Worm (Caenorhabditis elegans) whole organism, late embryonic: ENCODE measurements around the gene smk-1.

ENCODE experiments used
- C08G9.2 ChIP-seq: sonication (generic microtip); optimal IDR thresholded peaks from 2 replicates; lab custom pipeline; 2016; ENCODE audit warnings: mild to moderate bottlenecking, missing genetic modification characterization, moderate library complexity, missing compliant biosample characterization
- F13H6.1 ChIP-seq: sonication (generic microtip); optimal IDR thresholded peaks from 2 replicates; lab custom pipeline; 2016; ENCODE audit warnings: missing genetic modification characterization, missing compliant biosample characterization
- K09A11.1 ChIP-seq: sonication (generic microtip); optimal IDR thresholded peaks from 2 replicates; lab custom pipeline; 2017; ENCODE audit warnings: antibody characterized with exemption, mild to moderate bottlenecking, missing genetic modification characterization, missing compliant biosample characterization; ENCODE audit not compliant: insufficient read depth
- T23F11.4 ChIP-seq: fragments of 200-800 bp; sonication (Bioruptor generic); optimal IDR thresholded peaks from 2 replicates; lab custom pipeline; 2018; ENCODE audit warnings: mild to moderate bottlenecking, missing genetic modification characterization, missing compliant biosample characterization
- Y22D7AL.16 ChIP-seq: sonication (generic microtip); optimal IDR thresholded peaks from 2 replicates; lab custom pipeline; 2016; ENCODE audit warnings: missing genetic modification characterization, missing compliant biosample characterization
- ahr-1 ChIP-seq: sonication (generic microtip); optimal IDR thresholded peaks from 2 replicates; lab custom pipeline; 2016; ENCODE audit warnings: missing genetic modification characterization, missing compliant biosample characterization
- ama-1 ChIP-seq: fragments of 150-350 bp; optimal IDR thresholded peaks from 2 replicates; lab custom pipeline; 2014
- ceh-19 ChIP-seq: fragments of 200-800 bp; sonication (Bioruptor generic); optimal IDR thresholded peaks from 2 replicates; lab custom pipeline; 2018; ENCODE audit warnings: mild to moderate bottlenecking, missing genetic modification characterization, missing compliant biosample characterization
- ceh-2 ChIP-seq: sonication (generic microtip); optimal IDR thresholded peaks from 2 replicates; lab custom pipeline; 2016; ENCODE audit warnings: missing genotype, missing genetic modification characterization, missing compliant biosample characterization
- ceh-22 ChIP-seq: sonication (generic microtip); optimal IDR thresholded peaks from 2 replicates; lab custom pipeline; 2017; ENCODE audit warnings: missing biosample characterization, missing genetic modification characterization
- ceh-24 ChIP-seq: sonication (generic microtip); optimal IDR thresholded peaks from 2 replicates; lab custom pipeline; 2016; ENCODE audit warnings: mild to moderate bottlenecking, missing genetic modification characterization, missing compliant biosample characterization
- ceh-30 ChIP-seq: fragments of 150-350 bp; optimal IDR thresholded peaks from 2 replicates; lab custom pipeline; 2014; ENCODE audit warnings: missing biosample characterization, missing genetic modification characterization
- ceh-31 ChIP-seq: sonication (generic microtip); optimal IDR thresholded peaks from 2 replicates; lab custom pipeline; 2016; ENCODE audit warnings: missing genetic modification characterization, missing compliant biosample characterization
- ceh-34 ChIP-seq: sonication (generic microtip); optimal IDR thresholded peaks from 2 replicates; lab custom pipeline; 2016; ENCODE audit warnings: mild to moderate bottlenecking, missing genetic modification characterization, missing compliant biosample characterization
- ceh-48 ChIP-seq: sonication (generic microtip); optimal IDR thresholded peaks from 2 replicates; lab custom pipeline; 2016; ENCODE audit warnings: missing genetic modification characterization, inconsistent platforms, missing compliant biosample characterization
- ceh-6 ChIP-seq: fragments of 200-800 bp; sonication (Bioruptor generic); optimal IDR thresholded peaks from 2 replicates; lab custom pipeline; 2018; ENCODE audit warnings: mild to moderate bottlenecking, missing genetic modification characterization, missing compliant biosample characterization
- dmd-4 ChIP-seq: sonication (generic microtip); optimal IDR thresholded peaks from 2 replicates; lab custom pipeline; 2016; ENCODE audit warnings: borderline replicate concordance, missing genetic modification characterization, missing compliant biosample characterization
- elt-2 ChIP-seq: sonication (generic microtip); optimal IDR thresholded peaks from 2 replicates; lab custom pipeline; 2016; ENCODE audit warnings: missing genetic modification reagents, missing genetic modification characterization, missing compliant biosample characterization
- fkh-6 ChIP-seq: sonication (generic microtip); optimal IDR thresholded peaks from 2 replicates; lab custom pipeline; 2016; ENCODE audit warnings: missing genetic modification characterization, missing compliant biosample characterization
- gmeb-2 ChIP-seq: sonication (generic microtip); optimal IDR thresholded peaks from 2 replicates; lab custom pipeline; 2016; ENCODE audit warnings: missing genetic modification characterization, inconsistent platforms, missing compliant biosample characterization
- hlh-13 ChIP-seq: fragments of 200-800 bp; sonication (Bioruptor generic); optimal IDR thresholded peaks from 2 replicates; lab custom pipeline; 2018; ENCODE audit warnings: mild to moderate bottlenecking, missing genetic modification characterization, missing compliant biosample characterization
- hlh-15 ChIP-seq: sonication (generic microtip); optimal IDR thresholded peaks from 2 replicates; lab custom pipeline; 2016; ENCODE audit warnings: missing genetic modification characterization, missing compliant biosample characterization
- lim-6 ChIP-seq: sonication (generic microtip); optimal IDR thresholded peaks from 2 replicates; lab custom pipeline; 2016; ENCODE audit warnings: missing genetic modification characterization, missing compliant biosample characterization
- lin-11 ChIP-seq: fragments of 200-800 bp; sonication (Bioruptor generic); optimal IDR thresholded peaks from 2 replicates; lab custom pipeline; 2018; ENCODE audit warnings: mild to moderate bottlenecking, missing genetic modification characterization, missing compliant biosample characterization
- mec-3 ChIP-seq: sonication (generic microtip); optimal IDR thresholded peaks from 2 replicates; lab custom pipeline; 2016; ENCODE audit warnings: borderline replicate concordance, missing genetic modification characterization, missing compliant biosample characterization
- nhr-11 ChIP-seq: fragments of 150-350 bp; optimal IDR thresholded peaks from 2 replicates; lab custom pipeline; 2014; ENCODE audit warnings: missing biosample characterization, missing genetic modification characterization
- npax-4 ChIP-seq: sonication (generic microtip); optimal IDR thresholded peaks from 2 replicates; lab custom pipeline; 2016; ENCODE audit warnings: missing genetic modification characterization, missing compliant biosample characterization
- pag-3 ChIP-seq: sonication (generic microtip); optimal IDR thresholded peaks from 2 replicates; lab custom pipeline; 2016; ENCODE audit warnings: missing compliant biosample characterization, missing genetic modification characterization, borderline replicate concordance
- pat-9 ChIP-seq: fragments of 200-800 bp; sonication (Bioruptor generic); optimal IDR thresholded peaks from 2 replicates; lab custom pipeline; 2018; ENCODE audit warnings: mild to moderate bottlenecking, missing genetic modification characterization, moderate library complexity, missing compliant biosample characterization
- ref-2 ChIP-seq: sonication (generic microtip); optimal IDR thresholded peaks from 2 replicates; lab custom pipeline; 2016; ENCODE audit warnings: missing genetic modification characterization, missing compliant biosample characterization
- rnt-1 ChIP-seq: sonication (generic microtip); optimal IDR thresholded peaks from 2 replicates; lab custom pipeline; 2016; ENCODE audit warnings: missing genetic modification characterization, missing compliant biosample characterization
- sox-4 ChIP-seq: sonication (generic microtip); optimal IDR thresholded peaks from 2 replicates; lab custom pipeline; 2017; ENCODE audit warnings: mild to moderate bottlenecking, missing genetic modification characterization, inconsistent platforms, missing compliant biosample characterization
- syd-9 ChIP-seq: sonication (generic microtip); optimal IDR thresholded peaks from 2 replicates; lab custom pipeline; 2016; ENCODE audit warnings: mild to moderate bottlenecking, missing genetic modification characterization, moderate library complexity, missing compliant biosample characterization
- unc-55 ChIP-seq: sonication (generic microtip); optimal IDR thresholded peaks from 2 replicates; lab custom pipeline; 2017; ENCODE audit warnings: missing biosample characterization, missing genetic modification reagents, missing genetic modification characterization
- zip-5 ChIP-seq: sonication (generic microtip); optimal IDR thresholded peaks from 2 replicates; lab custom pipeline; 2016; ENCODE audit warnings: missing genetic modification characterization, missing compliant biosample characterization
- ztf-16 ChIP-seq: sonication (generic microtip); optimal IDR thresholded peaks from 2 replicates; lab custom pipeline; 2017; ENCODE audit warnings: missing genetic modification characterization, missing compliant biosample characterization

smk-1 gene

DNA sequence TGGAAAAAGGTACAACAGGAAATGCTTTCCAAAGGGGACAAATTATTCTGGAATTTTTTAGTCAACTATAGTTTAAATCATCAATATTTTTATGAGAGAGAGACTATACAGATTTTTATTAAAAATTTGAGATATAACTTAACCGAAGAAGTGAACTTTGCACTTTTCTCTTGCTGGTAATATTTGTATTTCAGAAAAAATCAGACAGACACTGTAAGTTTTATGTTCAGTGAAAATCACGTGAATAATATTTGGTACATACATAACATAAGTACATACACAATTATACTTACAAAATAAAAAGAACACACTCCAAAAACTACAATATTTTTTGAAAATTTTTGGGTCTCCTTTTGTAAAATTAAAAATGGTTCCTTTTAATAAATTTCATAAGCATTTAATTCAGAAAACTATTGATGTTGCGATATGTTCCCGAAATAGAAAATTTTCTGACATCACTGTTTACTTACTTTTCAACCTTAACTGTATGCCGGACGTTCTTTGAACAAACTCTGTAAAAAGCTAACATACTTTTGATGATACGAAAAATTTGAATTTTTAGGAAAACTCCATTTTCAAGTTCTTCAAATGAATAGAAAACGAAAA is 30.2 kb downstream of the smk-1 start, which contains the start of the genes F28A12.10 and acd-4:
Gene F28A12.10, minus strand, starts transcription at position 101 of the 606 bp plus-strand sequence.
Gene acd-4, plus strand, starts transcription at position 556 of the 606 bp plus-strand sequence.
- TF ChIP-seq F13H6.1 (tag; lab: Kevin White, UChicago) (no peak), ahr-1 (tag; lab: Kevin White, UChicago) (no peak), hlh-13 (GFP tag; lab: Kevin White, UChicago) (no peak), ref-2 (tag; lab: Kevin White, UChicago) (no peak), zip-5 (tag; lab: Kevin White, UChicago) (no peak), dmd-4 (tag; lab: Kevin White, UChicago) (no peak), fkh-6 (tag; lab: Kevin White, UChicago) (no peak), ceh-48 (tag; lab: Kevin White, UChicago) (no peak), syd-9 (tag; lab: Kevin White, UChicago) (no peak), ama-1 (no peak), rnt-1 (tag; lab: Kevin White, UChicago) (no peak), hlh-15 (no peak), lin-11 (tag; lab: Kevin White, UChicago) (no peak), lim-6 (tag; lab: Kevin White, UChicago) (no peak), npax-4 (tag; lab: Kevin White, UChicago) (no peak), mec-3 (tag; lab: Kevin White, UChicago) (no peak), sox-4 (tag; lab: Kevin White, UChicago) (no peak), ceh-34 (tag; lab: Kevin White, UChicago) (no peak)

DNA sequence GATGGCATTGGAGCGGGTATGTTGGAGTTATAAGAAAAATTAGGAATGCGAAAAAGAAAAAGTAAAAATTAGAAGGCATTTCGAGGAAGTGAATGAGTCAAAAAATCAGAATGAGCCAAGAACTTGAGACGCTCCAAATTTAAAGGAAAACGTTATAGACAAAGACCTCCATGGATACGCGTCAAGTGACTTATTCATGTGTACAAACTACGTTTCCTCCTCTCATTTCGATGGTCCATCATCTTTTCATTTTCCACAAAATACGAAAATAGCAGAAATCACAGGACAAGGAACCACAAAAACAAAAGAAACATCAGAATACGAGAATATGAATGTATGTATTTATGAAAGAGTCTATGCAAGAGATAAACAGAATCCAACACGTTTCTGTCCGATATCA is 33.7 kb downstream of the smk-1 start, which contains the start of gene F28A12.3:
Gene F28A12.3, minus strand, starts transcription at position 101 of the 400 bp plus-strand sequence.
- TF ChIP-seq ama-1 (no peak), C08G9.2 (tag; lab: Kevin White, UChicago) (no peak), ceh-2 (tag; lab: Kevin White, UChicago) (no peak), ceh-22 (no peak), npax-4 (tag; lab: Kevin White, UChicago) (no peak), ceh-24 (tag; lab: Kevin White, UChicago) (no peak), sox-4 (tag; lab: Kevin White, UChicago) (no peak), gmeb-2 (tag; lab: Kevin White, UChicago) (no peak), unc-55 (no peak), F13H6.1 (tag; lab: Kevin White, UChicago) (no peak), nhr-11 (no peak)

DNA sequence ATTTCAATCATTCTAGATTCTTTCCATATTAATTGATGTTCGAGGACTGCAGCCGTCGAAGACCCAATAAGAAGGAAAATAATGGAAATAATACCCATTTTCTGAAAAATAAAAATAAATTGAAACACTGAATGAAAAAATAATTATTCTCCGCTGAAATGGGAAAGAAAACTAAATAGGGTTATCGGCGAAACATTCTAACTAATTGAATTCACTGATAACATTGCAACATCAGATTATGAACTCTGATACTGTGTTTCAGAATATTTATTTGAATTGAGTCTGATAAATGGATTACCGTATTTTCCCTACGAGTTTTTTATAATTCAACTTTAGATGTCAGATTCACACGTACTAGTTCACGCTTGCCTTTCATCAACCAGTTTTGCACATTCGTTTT is 35.5 kb downstream of the smk-1 start, which contains the start of gene asp-13:
Gene asp-13, minus strand, starts transcription at position 101 of the 400 bp plus-strand sequence.
- TF ChIP-seq ceh-19 (GFP tag; lab: Kevin White, UChicago) (no peak), Y22D7AL.16 (no peak), T23F11.4 (GFP tag; lab: Kevin White, UChicago) (no peak), ceh-6 (GFP tag; lab: Kevin White, UChicago) (no peak), pag-3 (no peak), ceh-30 (tag; lab: Kevin White, UChicago) (no peak), syd-9 (tag; lab: Kevin White, UChicago) (no peak)

DNA sequence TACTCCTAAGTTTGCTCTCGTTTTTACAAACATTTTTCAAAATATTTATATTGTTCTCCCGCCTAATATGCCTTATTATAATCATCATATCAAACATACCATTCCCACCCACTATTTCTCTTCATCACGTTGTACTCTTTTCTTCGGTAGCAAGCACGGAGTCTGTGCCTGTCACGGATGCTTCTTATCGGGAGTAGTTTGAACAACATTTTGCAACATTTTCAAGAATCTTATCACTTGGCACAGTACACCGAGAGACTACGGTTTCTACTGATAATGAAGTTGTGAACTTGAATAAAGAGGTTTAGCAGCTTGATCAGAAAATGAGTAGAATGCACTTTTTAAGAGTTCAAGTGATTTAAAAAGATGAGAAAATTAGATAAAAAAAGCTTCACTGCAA is 40.7 kb downstream of the smk-1 start:
- TF ChIP-seq ceh-31 (tag; lab: Kevin White, UChicago) (no peak), elt-2 (tag; lab: Kevin White, UChicago) (peak; percentile 81), K09A11.1 (tag; lab: Kevin White, UChicago) (no peak), ztf-16 (no peak), dmd-4 (tag; lab: Kevin White, UChicago) (no peak), pat-9 (tag; lab: Kevin White, UChicago) (no peak)
- TF ChIP-seq, all 69 proteins: peak for 1
